Worm (Caenorhabditis elegans): Measurements from ENCODE around the gene pqe-1.
A peak's percentile ranks its signal among the peaks of the same experiment; 100 is the strongest.

pqe-1 gene

DNA sequence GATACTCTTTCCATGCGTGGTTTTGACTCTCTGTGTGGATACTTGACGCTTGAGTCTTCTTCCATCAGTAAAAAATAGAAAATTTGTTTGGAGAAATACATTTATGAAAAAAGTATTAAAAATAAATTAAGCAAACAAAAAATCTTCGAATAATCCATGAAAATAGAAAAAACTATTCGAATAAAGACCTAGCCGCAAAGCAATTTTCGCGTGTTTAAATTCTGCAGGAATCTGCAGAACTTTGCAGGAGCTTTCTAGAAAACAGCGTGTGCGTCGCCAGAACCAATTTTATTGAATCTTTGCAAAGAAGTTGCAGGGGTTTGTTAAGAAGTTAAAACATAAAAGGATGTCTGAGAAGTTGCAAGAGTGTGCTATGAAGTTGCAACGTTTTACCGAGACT is 24.8 kb upstream of the pqe-1 start, which contains the start of gene ZC395.11:
TSS of gene ZC395.11 (minus strand) at position 101 of the 400 bp plus-strand sequence.
- TF ChIP-seq pqm-1 (tag; optimal IDR thresholded peaks at IDR 0.05) (no peak), jun-1 (tag; optimal IDR thresholded peaks at IDR 0.05) (no peak), daf-19 (GFP tag; conservative IDR thresholded peaks at IDR 0.05) (no peak), dmd-6 (GFP tag; IDR thresholded peaks at IDR 0.05) (no peak)

DNA sequence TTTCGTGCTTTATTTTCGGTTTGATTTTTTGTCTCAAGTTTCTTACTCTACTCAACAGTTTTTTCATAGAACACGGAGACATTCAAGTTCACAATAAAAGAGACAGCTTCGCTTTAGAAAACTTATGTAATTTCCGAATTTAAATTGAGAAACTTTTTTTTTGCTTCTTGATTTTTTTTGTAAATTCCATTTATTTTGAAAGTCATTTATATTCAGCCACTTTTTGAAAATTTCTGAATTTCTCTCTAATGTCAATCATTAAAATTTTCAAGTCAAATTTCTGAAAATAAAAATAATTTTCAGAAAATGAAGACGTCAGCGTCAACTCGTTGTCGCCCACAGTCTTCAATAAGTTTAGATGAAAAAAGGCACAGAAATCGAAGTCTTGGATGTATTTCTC is 23.2 kb upstream of the pqe-1 start, which contains the start of gene T15B12.1:
TSS of gene T15B12.1 (plus strand) at position 301 of the 400 bp plus-strand sequence.
- TF ChIP-seq R02D3.7 (tag; optimal IDR thresholded peaks at IDR 0.05) = no peak
- TF ChIP-seq dve-1 (tag; optimal IDR thresholded peaks at IDR 0.05; ENCODE audit: insufficient read depth) = no peak
- no peak for TF ChIP-seq T20F7.1 (GFP tag; optimal IDR thresholded peaks at IDR 0.05)
- no peak for TF ChIP-seq lin-15B (tag; optimal IDR thresholded peaks at IDR 0.05)
- peak; percentile 31 for TF ChIP-seq fkh-10 (GFP tag; optimal IDR thresholded peaks at IDR 0.05)
- no peak for TF ChIP-seq T26A8.4 (GFP tag; IDR thresholded peaks at IDR 0.05)

DNA sequence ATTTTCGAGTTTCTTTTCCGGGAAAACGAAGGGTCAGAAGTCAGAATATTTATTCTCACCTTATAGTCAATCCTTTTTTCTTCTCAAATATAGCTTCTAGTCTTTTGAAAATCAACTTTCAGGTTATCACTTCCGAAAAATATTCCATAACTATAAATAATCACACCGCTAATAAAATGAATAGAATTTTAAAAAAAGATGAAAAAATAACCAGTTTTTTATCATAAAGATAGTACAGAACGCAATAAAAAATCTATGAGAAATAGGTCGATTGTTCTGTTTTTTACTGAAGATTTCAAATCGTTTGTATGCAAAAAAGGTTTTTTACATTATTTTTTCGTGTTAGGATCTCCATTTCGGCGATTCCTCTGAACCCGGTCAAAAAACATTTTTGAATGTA is 20.8 kb upstream of the pqe-1 start:
- TF ChIP-seq unc-62 (GFP tag; optimal IDR thresholded peaks at IDR 0.05 in 1 of 2) (peak in 1 of 2 experiments; percentile 95), unc-62 (tag; optimal IDR thresholded peaks at IDR 0.05) (no peak), aha-1 (tag) (peak; percentile 26), lir-3 (tag; optimal IDR thresholded peaks at IDR 0.05) (no peak), nhr-41 (GFP tag; IDR thresholded peaks at IDR 0.05) (no peak), ces-1 (GFP tag; optimal IDR thresholded peaks at IDR 0.05) (no peak)

DNA sequence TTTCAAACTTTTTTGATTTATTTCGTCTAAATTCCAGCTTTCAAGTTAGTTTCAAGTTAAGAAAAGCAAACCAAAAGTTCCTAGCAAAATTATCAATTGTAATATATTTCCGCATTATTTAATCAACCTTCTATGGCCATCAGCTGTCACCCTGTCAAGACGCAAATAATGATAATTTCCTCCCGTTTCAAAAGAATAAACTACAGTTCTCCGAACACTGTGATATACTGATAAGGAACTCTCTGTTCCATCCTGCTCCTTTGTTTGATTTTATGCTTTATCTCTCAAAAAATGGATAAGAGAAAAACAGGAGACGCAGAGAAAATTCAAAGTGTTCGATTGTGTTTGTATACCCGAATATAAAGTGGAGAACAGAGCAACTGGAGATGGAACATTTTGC is 19.8 kb upstream of the pqe-1 start:
- TF ChIP-seq php-3 (GFP tag; IDR thresholded peaks at IDR 0.05) (0 out of 2 replicates have a peak, but pooled peaks have one; percentile 33), tra-1 (GFP tag; IDR thresholded peaks at IDR 0.05) (peak; percentile 47; the same call in 1 of the 2 replicates), dmd-6 (GFP tag; IDR thresholded peaks at IDR 0.05) (peak; percentile 64), lin-38 (GFP tag; IDR thresholded peaks at IDR 0.05) (no peak), nhr-41 (GFP tag; IDR thresholded peaks at IDR 0.05) (no peak), lim-7 (GFP tag; IDR thresholded peaks at IDR 0.05) (no peak), pqm-1 (tag; optimal IDR thresholded peaks at IDR 0.05) (peak; percentile 85), hlh-11 (tag; optimal IDR thresholded peaks at IDR 0.05) (peak; percentile 64), attf-4 (tag; optimal IDR thresholded peaks at IDR 0.05) (no peak), spr-1 (tag; optimal IDR thresholded peaks at IDR 0.05) (no peak), daf-16 (GFP tag; optimal IDR thresholded peaks at IDR 0.05) (no peak), daf-16 (tag; optimal IDR thresholded peaks at IDR 0.05) (no peak), nhr-28 (tag; optimal IDR thresholded peaks at IDR 0.05) (peak; percentile 34), dve-1 (tag; optimal IDR thresholded peaks at IDR 0.05; ENCODE audit: insufficient read depth) (peak; percentile 80), nhr-102 (tag; optimal IDR thresholded peaks at IDR 0.05) (peak; percentile 13), nhr-237 (tag; optimal IDR thresholded peaks at IDR 0.05) (no peak), ama-1 (optimal IDR thresholded peaks at IDR 0.05) (no peak), mxl-2 (GFP tag; conservative IDR thresholded peaks at IDR 0.05) (no peak), lsy-2 (tag; optimal IDR thresholded peaks at IDR 0.05) (no peak), aha-1 (tag) (no peak), lin-1 (GFP tag; IDR thresholded peaks at IDR 0.05) (peak; percentile 31; the same call in 1 of the 2 replicates)

DNA sequence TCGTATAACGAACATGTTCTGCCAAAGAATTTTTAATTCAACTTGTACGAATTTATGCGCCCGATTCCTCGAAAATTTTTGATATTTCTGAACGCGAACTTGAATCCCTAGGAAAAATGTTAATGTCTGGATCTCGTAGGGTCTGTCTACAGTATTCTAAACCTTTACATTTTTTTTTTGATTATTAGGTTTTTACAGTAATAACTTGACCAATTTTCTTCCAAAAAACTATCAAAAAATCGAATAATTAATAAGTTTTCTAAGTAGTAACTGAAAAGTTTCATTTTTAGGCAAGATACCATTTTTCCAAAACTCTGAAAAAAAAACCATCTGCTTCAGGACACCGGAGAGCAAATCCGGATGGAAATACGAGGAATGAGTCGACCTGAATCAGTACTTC is 16.8 kb upstream of the pqe-1 start:
- TF ChIP-seq nhr-6 (tag; optimal IDR thresholded peaks at IDR 0.05) = no peak
- TF ChIP-seq unc-62 (GFP tag; optimal IDR thresholded peaks at IDR 0.05 in 1 of 2) = peak in 1 of 2 experiments; percentile 92
- TF ChIP-seq unc-62 (tag; optimal IDR thresholded peaks at IDR 0.05) = no peak

DNA sequence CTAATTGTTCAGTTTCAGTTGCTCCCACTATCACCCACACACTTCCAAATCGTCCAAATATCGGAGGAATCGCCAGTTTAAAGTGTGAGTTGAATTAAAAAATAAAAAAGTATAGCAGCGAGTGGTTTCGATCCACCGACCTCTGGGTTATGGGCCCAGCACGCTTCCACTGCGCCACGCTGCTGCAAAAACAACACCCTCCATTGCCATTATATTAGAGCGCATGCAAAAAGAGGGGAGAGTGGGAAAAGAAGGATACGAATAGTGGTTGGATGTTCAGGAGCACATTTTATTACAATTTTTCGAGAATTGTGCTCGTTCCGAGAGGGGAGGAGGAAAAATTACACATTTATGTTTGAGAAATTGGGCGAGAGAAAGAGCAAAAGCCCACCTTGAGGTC is 16.2 kb upstream of the pqe-1 start:
- TF ChIP-seq nhr-102 (tag; optimal IDR thresholded peaks at IDR 0.05) (peak; percentile 57), Y75B8A.6 (GFP tag; IDR thresholded peaks at IDR 0.05) (0 out of 2 replicates have a peak, but pooled peaks have one; percentile 80), dve-1 (tag; optimal IDR thresholded peaks at IDR 0.05; ENCODE audit: insufficient read depth) (peak; percentile 50), dpl-1 (GFP tag; optimal IDR thresholded peaks at IDR 0.05) (peak; percentile 18), sdz-12 (GFP tag; optimal IDR thresholded peaks at IDR 0.05) (peak; percentile 82), ceh-28 (tag; optimal IDR thresholded peaks at IDR 0.05) (no peak), R02D3.7 (tag; optimal IDR thresholded peaks at IDR 0.05) (peak; percentile 3), nhr-41 (GFP tag; IDR thresholded peaks at IDR 0.05) (peak; percentile 65; the same call in 1 of the 2 replicates), D1046.2 (GFP tag; IDR thresholded peaks at IDR 0.05) (peak; percentile 81), rbr-2 (tag; optimal IDR thresholded peaks at IDR 0.05) (peak; percentile 64), attf-4 (tag; optimal IDR thresholded peaks at IDR 0.05) (no peak), pqm-1 (tag; optimal IDR thresholded peaks at IDR 0.05) (no peak), ceh-20 (GFP tag; IDR thresholded peaks at IDR 0.05) (peak; percentile 71; the same call in 1 of the 2 replicates), gei-8 (GFP tag; optimal IDR thresholded peaks at IDR 0.05) (peak; percentile 79), nhr-42 (GFP tag; IDR thresholded peaks at IDR 0.05) (peak; percentile 78), snpc-4 (tag; optimal IDR thresholded peaks at IDR 0.05) (no peak)

Data from whole organism, L4 larva.